Worm (Caenorhabditis elegans) whole organism, L3 larva: ENCODE measurements around the gene F35A5.5.

ENCODE experiments used
- R02D3.7 ChIP-seq: fragments of 150-350 bp; optimal IDR thresholded peaks from 2 replicates; lab custom pipeline; 2014; ENCODE audit warnings: missing biosample characterization, missing genetic modification characterization
- ZK546.5 ChIP-seq: sonication (generic microtip); optimal IDR thresholded peaks from 2 replicates; lab custom pipeline; 2017; ENCODE audit warnings: missing biosample characterization, missing genetic modification characterization
- aly-2 ChIP-seq: fragments of 150-350 bp; optimal IDR thresholded peaks from 2 replicates; lab custom pipeline; 2014; ENCODE audit warnings: missing biosample characterization, missing genetic modification characterization
- ama-1 ChIP-seq: fragments of 150-350 bp; optimal IDR thresholded peaks from 2 replicates; lab custom pipeline; 2018
- ceh-16 ChIP-seq: sonication (generic microtip); optimal IDR thresholded peaks from 2 replicates; lab custom pipeline; 2017; ENCODE audit warnings: missing biosample characterization, missing genetic modification characterization
- ceh-28 ChIP-seq: fragments of 150-350 bp; optimal IDR thresholded peaks from 2 replicates; lab custom pipeline; 2014; ENCODE audit warnings: missing biosample characterization, missing genetic modification reagents, missing genetic modification characterization
- ceh-82 ChIP-seq: fragments of 150-350 bp; optimal IDR thresholded peaks from 2 replicates; lab custom pipeline; 2014; ENCODE audit warnings: missing biosample characterization, missing genetic modification characterization
- ceh-9 ChIP-seq: sonication (generic microtip); optimal IDR thresholded peaks from 2 replicates; lab custom pipeline; 2018; ENCODE audit warnings: missing biosample characterization, missing genetic modification characterization
- daf-12 ChIP-seq: fragments of 150-350 bp; optimal IDR thresholded peaks from 2 replicates; lab custom pipeline; 2014; ENCODE audit warnings: missing biosample characterization, missing genetic modification reagents, missing genetic modification characterization
- egl-27 ChIP-seq: sonication (generic microtip); optimal IDR thresholded peaks from 4 replicates; lab custom pipeline; 2017; ENCODE audit warnings: missing biosample characterization, missing genetic modification reagents, missing genetic modification characterization
- egl-5 ChIP-seq: fragments of 150-350 bp; optimal IDR thresholded peaks from 2 replicates; lab custom pipeline; 2017; ENCODE audit warnings: missing biosample characterization, missing genetic modification reagents, missing genetic modification characterization, inconsistent platforms
- elt-1 ChIP-seq: fragments of 150-350 bp; optimal IDR thresholded peaks from 2 replicates; lab custom pipeline; 2014; ENCODE audit warnings: missing biosample characterization, missing genetic modification characterization
- elt-2 ChIP-seq: sonication (generic microtip); optimal IDR thresholded peaks from 2 replicates; lab custom pipeline; 2016; ENCODE audit warnings: missing genetic modification reagents, mild to moderate bottlenecking, missing genetic modification characterization, missing compliant biosample characterization
- elt-3 ChIP-seq, 3 experiments: fragments of 150-350 bp in 1 of 3; sonication (generic microtip) in 2 of 3; optimal IDR thresholded peaks; 2 replicates in 2 of 3; 4 replicates in 1 of 3; lab custom pipeline; 2014 to 2017; ENCODE audit warnings: missing biosample characterization in 3 of 3, missing genetic modification characterization in 3 of 3
- eor-1 ChIP-seq, 2 experiments: fragments of 150-350 bp; optimal IDR thresholded peaks; 2 replicates each; lab custom pipeline; 2014 to 2018; ENCODE audit warnings: missing biosample characterization in 2 of 2, missing genetic modification characterization in 2 of 2
- fkh-10 ChIP-seq: sonication (generic microtip); optimal IDR thresholded peaks from 2 replicates; lab custom pipeline; 2017; ENCODE audit warnings: missing biosample characterization, missing genetic modification reagents, missing genetic modification characterization
- fkh-2 ChIP-seq: fragments of 150-350 bp; optimal IDR thresholded peaks from 2 replicates; lab custom pipeline; 2014; ENCODE audit warnings: missing biosample characterization, missing genetic modification reagents, missing genetic modification characterization
- fos-1 ChIP-seq: fragments of 150-350 bp; optimal IDR thresholded peaks from 2 replicates; lab custom pipeline; 2014; ENCODE audit warnings: missing biosample characterization, missing genetic modification characterization
- hmg-11 ChIP-seq: sonication (generic microtip); optimal IDR thresholded peaks from 2 replicates; lab custom pipeline; 2016; ENCODE audit warnings: missing genetic modification characterization, missing compliant biosample characterization
- jun-1 ChIP-seq: fragments of 150-350 bp; optimal IDR thresholded peaks from 2 replicates; lab custom pipeline; 2014; ENCODE audit warnings: missing biosample characterization, missing genetic modification reagents, missing genetic modification characterization
- lin-15B ChIP-seq: fragments of 150-350 bp; optimal IDR thresholded peaks from 2 replicates; lab custom pipeline; 2014; ENCODE audit warnings: missing biosample characterization, missing genetic modification characterization
- lin-39 ChIP-seq: fragments of 150-350 bp; optimal IDR thresholded peaks from 2 replicates; lab custom pipeline; 2018; ENCODE audit warnings: missing biosample characterization, missing genetic modification reagents, missing genetic modification characterization
- lsy-12 ChIP-seq: sonication (generic microtip); optimal IDR thresholded peaks from 2 replicates; lab custom pipeline; 2016; ENCODE audit warnings: mild to moderate bottlenecking, missing genetic modification characterization, missing compliant biosample characterization
- mdl-1 ChIP-seq: fragments of 150-350 bp; optimal IDR thresholded peaks from 2 replicates; lab custom pipeline; 2014; ENCODE audit warnings: missing biosample characterization, missing genetic modification characterization
- mml-1 ChIP-seq: fragments of 150-350 bp; sonication (generic microtip); optimal IDR thresholded peaks from 3 replicates; lab custom pipeline; 2014; ENCODE audit warnings: missing biosample characterization, missing genetic modification characterization
- nfya-1 ChIP-seq: sonication (generic microtip); optimal IDR thresholded peaks from 2 replicates; lab custom pipeline; 2017; ENCODE audit warnings: missing genetic modification characterization, mild to moderate bottlenecking, missing compliant biosample characterization, antibody characterized with exemption, moderate library complexity; ENCODE audit not compliant: insufficient read depth
- nhr-11 ChIP-seq: fragments of 150-350 bp; optimal IDR thresholded peaks from 2 replicates; lab custom pipeline; 2014; ENCODE audit warnings: missing biosample characterization, missing genetic modification characterization
- nhr-12 ChIP-seq: fragments of 150-350 bp; optimal IDR thresholded peaks from 2 replicates; lab custom pipeline; 2014; ENCODE audit warnings: missing biosample characterization, missing genetic modification characterization
- nhr-23 ChIP-seq: fragments of 150-350 bp; optimal IDR thresholded peaks from 2 replicates; lab custom pipeline; 2014; ENCODE audit warnings: missing biosample characterization, missing genetic modification reagents, missing genetic modification characterization
- nhr-237 ChIP-seq: fragments of 150-350 bp; optimal IDR thresholded peaks from 2 replicates; lab custom pipeline; 2014; ENCODE audit warnings: missing biosample characterization, missing genetic modification characterization
- nhr-25 ChIP-seq: sonication (generic microtip); optimal IDR thresholded peaks from 2 replicates; lab custom pipeline; 2017; ENCODE audit warnings: missing biosample characterization, missing genetic modification characterization
- nhr-28 ChIP-seq: fragments of 150-350 bp; optimal IDR thresholded peaks from 2 replicates; lab custom pipeline; 2014; ENCODE audit warnings: missing biosample characterization, missing genetic modification characterization
- nhr-43 ChIP-seq: sonication (generic microtip); optimal IDR thresholded peaks from 2 replicates; lab custom pipeline; 2016; ENCODE audit warnings: mild to moderate bottlenecking, missing genetic modification characterization, missing compliant biosample characterization; ENCODE audit not compliant: poor library complexity, severe bottlenecking
- nhr-67 ChIP-seq: fragments of 150-350 bp; optimal IDR thresholded peaks from 2 replicates; lab custom pipeline; 2014; ENCODE audit warnings: missing biosample characterization, missing genetic modification characterization
- nhr-76 ChIP-seq: fragments of 150-350 bp; sonication (generic microtip); optimal IDR thresholded peaks from 5 replicates; lab custom pipeline; 2014; ENCODE audit warnings: missing biosample characterization, missing genetic modification characterization
- nhr-77 ChIP-seq: fragments of 150-350 bp; optimal IDR thresholded peaks from 2 replicates; lab custom pipeline; 2014; ENCODE audit warnings: missing biosample characterization, missing genetic modification characterization
- pha-4 ChIP-seq: fragments of 150-350 bp; optimal IDR thresholded peaks from 2 replicates; lab custom pipeline; 2014; ENCODE audit warnings: missing biosample characterization, missing genetic modification reagents, missing genetic modification characterization
- pqm-1 ChIP-seq: fragments of 150-350 bp; optimal IDR thresholded peaks from 2 replicates; lab custom pipeline; 2017; ENCODE audit warnings: missing biosample characterization, missing genetic modification characterization, inconsistent platforms
- sea-2 ChIP-seq: fragments of 150-350 bp; sonication (generic microtip); optimal IDR thresholded peaks from 4 replicates; lab custom pipeline; 2014; ENCODE audit warnings: missing biosample characterization, missing genetic modification reagents, missing genetic modification characterization
- skn-1 ChIP-seq: fragments of 150-350 bp; optimal IDR thresholded peaks from 2 replicates; lab custom pipeline; 2014; ENCODE audit warnings: missing biosample characterization, missing genetic modification characterization
- snpc-4 ChIP-seq: fragments of 150-350 bp; optimal IDR thresholded peaks from 2 replicates; lab custom pipeline; 2014; ENCODE audit warnings: missing biosample characterization, missing genetic modification characterization
- tbx-2 ChIP-seq: sonication (generic microtip); optimal IDR thresholded peaks from 2 replicates; lab custom pipeline; 2016; ENCODE audit warnings: mild to moderate bottlenecking, missing genetic modification characterization, missing compliant biosample characterization
- unc-39 ChIP-seq: sonication (generic microtip); optimal IDR thresholded peaks from 4 replicates; lab custom pipeline; 2017; ENCODE audit warnings: missing biosample characterization, missing genetic modification characterization
- unc-62 ChIP-seq: fragments of 150-350 bp; sonication (generic microtip); optimal IDR thresholded peaks from 4 replicates; lab custom pipeline; 2014; ENCODE audit warnings: missing biosample characterization, missing genetic modification reagents, missing genetic modification characterization
- zag-1 ChIP-seq: fragments of 150-350 bp; optimal IDR thresholded peaks from 2 replicates; lab custom pipeline; 2014; ENCODE audit warnings: missing biosample characterization, missing genetic modification characterization
- ztf-11 ChIP-seq: fragments of 150-350 bp; optimal IDR thresholded peaks from 2 replicates; lab custom pipeline; 2014; ENCODE audit warnings: missing biosample characterization, missing genetic modification characterization
- ztf-4 ChIP-seq: fragments of 150-350 bp; optimal IDR thresholded peaks from 2 replicates; lab custom pipeline; 2014; ENCODE audit warnings: missing biosample characterization, missing genetic modification characterization

The F35A5.5 gene

ce11 chrX:3787431-3788076, 8.0 kb downstream of the F35A5.5 start, which contains the start of gene pmpl-1:
pmpl-1 (plus strand) TSS chrX:3788026.
- TF ChIP-seq ceh-28 (tag; lab: Kevin White, UChicago) (peak; percentile 56), elt-2 (no peak), nhr-77 (no peak), fkh-2 (no peak), fkh-10 (GFP tag; lab: Kevin White, UChicago) (no peak), zag-1 (tag; lab: Kevin White, UChicago) (no peak), daf-12 (no peak), ceh-82 (tag; lab: Kevin White, UChicago) (no peak), nhr-25 (tag; lab: Kevin White, UChicago) (peak; percentile 95), tbx-2 (no peak), ama-1 (lab: Kevin White, UChicago) (peak; percentile 57), egl-27 (tag; lab: Kevin White, UChicago) (peak; percentile 2), pqm-1 (tag; lab: Kevin White, UChicago) (no peak), lin-39 (tag; lab: Kevin White, UChicago) (peak; percentile 58), sea-2 (GFP tag; lab: Kevin White, UChicago) (no peak), aly-2 (tag; lab: Kevin White, UChicago) (no peak), nhr-67 (tag; lab: Kevin White, UChicago) (no peak), skn-1 (tag; lab: Kevin White, UChicago) (no peak), nhr-43 (tag; lab: Kevin White, UChicago) (peak; percentile 55), nhr-76 (no peak), ztf-4 (no peak), unc-39 (tag; lab: Kevin White, UChicago) (no peak), nhr-237 (no peak), mml-1 (tag; lab: Kevin White, UChicago) (no peak), lsy-12 (tag; lab: Kevin White, UChicago) (peak; percentile 36), nhr-12 (tag; lab: Kevin White, UChicago) (no peak), eor-1 (tag; optimal IDR thresholded peaks at IDR 0.05; lab: Kevin White, UChicago) (no peak), lin-15B (no peak), jun-1 (tag; lab: Kevin White, UChicago) (peak; percentile 12), fos-1 (tag; lab: Kevin White, UChicago) (no peak), elt-1 (no peak), egl-5 (tag; lab: Kevin White, UChicago) (no peak), nhr-11 (tag; lab: Kevin White, UChicago) (no peak), unc-62 (no peak), ceh-16 (no peak), snpc-4 (tag; lab: Kevin White, UChicago) (no peak), hmg-11 (tag; lab: Kevin White, UChicago) (no peak), mdl-1 (tag; lab: Kevin White, UChicago) (peak; percentile 57), nhr-28 (no peak), pha-4 (peak; percentile 31), ceh-9 (tag; lab: Kevin White, UChicago) (no peak), ztf-11 (tag; lab: Kevin White, UChicago) (no peak), nfya-1 (tag; lab: Kevin White, UChicago) (peak; percentile 26), elt-3 (tag; optimal IDR thresholded peaks at IDR 0.05; lab: Kevin White, UChicago) (no peak), nhr-23 (tag; lab: Kevin White, UChicago) (peak; percentile 58), ZK546.5 (tag; lab: Kevin White, UChicago) (no peak), R02D3.7 (tag; lab: Kevin White, UChicago) (no peak)
- TF ChIP-seq, all 47 proteins: peak for 12
